Worm (Caenorhabditis elegans) whole organism, L4 larva: Measurements from ENCODE around the gene srh-223.
A peak's percentile ranks its signal among the peaks of the same experiment; 100 is the strongest.

Experiments
- F26F4.8 ChIP-seq: fragments of 200-800 bp; sonication (Bioruptor generic); conservative IDR thresholded peaks from 2 replicates; pipeline ENCODE4 v1.3.6; 2022; ENCODE audit warnings: missing genetic modification characterization, missing compliant biosample characterization
- F44E2.7 ChIP-seq: fragments of 200-800 bp; sonication (Bioruptor generic); IDR thresholded peaks from 2 replicates; pipeline ENCODE4 v2.1.2; 2022; ENCODE audit warnings: missing genetic modification characterization, missing compliant biosample characterization
- T20F7.1 ChIP-seq: fragments of 200-800 bp; sonication (Bioruptor generic); optimal IDR thresholded peaks from 2 replicates; lab custom pipeline; 2018; ENCODE audit warnings: mild to moderate bottlenecking, missing genetic modification characterization, missing compliant biosample characterization
- Y48G9A.11 ChIP-seq: fragments of 200-800 bp; sonication (Bioruptor generic); IDR thresholded peaks from 2 replicates; pipeline ENCODE4 v1.3.6; 2022; ENCODE audit warnings: missing genetic modification reagents, missing genetic modification characterization, missing compliant biosample characterization
- Y5F2A.4 ChIP-seq: fragments of 200-800 bp; sonication (Bioruptor generic); optimal IDR thresholded peaks from 2 replicates; lab custom pipeline; 2018; ENCODE audit warnings: mild to moderate bottlenecking, missing genetic modification characterization, missing compliant biosample characterization
- ZK337.2 ChIP-seq: fragments of 200-800 bp; sonication (Bioruptor generic); IDR thresholded peaks from 2 replicates; pipeline ENCODE4 v1.3.6; 2022; ENCODE audit warnings: missing genetic modification reagents, missing genetic modification characterization, missing compliant biosample characterization
- aha-1 ChIP-seq: fragments of 150-350 bp; peaks from one replicate; lab custom pipeline; 2014; ENCODE audit warnings: missing biosample characterization, missing genetic modification characterization
- ama-1 ChIP-seq: fragments of 150-350 bp; optimal IDR thresholded peaks from 2 replicates; lab custom pipeline; 2014; ENCODE audit warnings: inconsistent platforms, mixed read lengths
- arid-1 ChIP-seq: fragments of 200-800 bp; sonication (Bioruptor generic); conservative IDR thresholded peaks from 2 replicates; pipeline ENCODE4 v1.3.6; 2022; ENCODE audit warnings: missing genetic modification reagents, missing genetic modification characterization, missing compliant biosample characterization
- attf-4 ChIP-seq: sonication (generic microtip); optimal IDR thresholded peaks from 3 replicates; lab custom pipeline; 2017; ENCODE audit warnings: missing biosample characterization, missing genetic modification characterization
- ceh-20 ChIP-seq: fragments of 200-800 bp; sonication (Bioruptor generic); IDR thresholded peaks from 2 replicates; pipeline ENCODE4 v1.3.6; 2022; ENCODE audit warnings: missing genetic modification reagents, missing genetic modification characterization, missing compliant biosample characterization
- ceh-82 ChIP-seq: sonication (generic microtip); optimal IDR thresholded peaks from 2 replicates; lab custom pipeline; 2017; ENCODE audit warnings: missing biosample characterization, missing genetic modification characterization
- ctbp-1 ChIP-seq: fragments of 200-800 bp; sonication (Bioruptor generic); IDR thresholded peaks from 2 replicates; pipeline ENCODE4 v1.3.6; 2022; ENCODE audit warnings: missing genetic modification reagents, missing genetic modification characterization, missing compliant biosample characterization
- daf-16 ChIP-seq, 3 experiments: sonication (generic microtip); optimal IDR thresholded peaks; 2 replicates each; lab custom pipeline; 2016 to 2017; ENCODE audit warnings: missing genetic modification characterization in 3 of 3, missing genetic modification reagents in 3 of 3, mild to moderate bottlenecking in 2 of 3, missing compliant biosample characterization in 2 of 3, missing biosample characterization in 1 of 3, moderate library complexity in 1 of 3
- daf-19 ChIP-seq: fragments of 200-800 bp; sonication (Bioruptor generic); conservative IDR thresholded peaks from 2 replicates; pipeline ENCODE4 v1.3.6; 2022; ENCODE audit warnings: missing genetic modification characterization, missing compliant biosample characterization
- daf-8 ChIP-seq: fragments of 200-800 bp; sonication (Bioruptor generic); IDR thresholded peaks from 2 replicates; pipeline ENCODE4 v1.3.6; 2022; ENCODE audit warnings: missing genetic modification characterization, missing compliant biosample characterization
- dmd-6 ChIP-seq: fragments of 200-800 bp; sonication (Bioruptor generic); IDR thresholded peaks from 2 replicates; pipeline ENCODE4 v1.3.6; 2022; ENCODE audit warnings: missing genetic modification reagents, missing genetic modification characterization, missing compliant biosample characterization
- dmd-9 ChIP-seq: fragments of 200-800 bp; sonication (Bioruptor generic); IDR thresholded peaks from 2 replicates; pipeline ENCODE4 v1.3.6; 2022; ENCODE audit warnings: missing genetic modification reagents, missing genetic modification characterization, missing compliant biosample characterization
- dpl-1 ChIP-seq: fragments of 150-350 bp; optimal IDR thresholded peaks from 2 replicates; lab custom pipeline; 2014; ENCODE audit warnings: missing biosample characterization, missing genetic modification reagents, missing genetic modification characterization
- hlh-11 ChIP-seq: fragments of 200-800 bp; sonication (Bioruptor generic); optimal IDR thresholded peaks from 2 replicates; lab custom pipeline; 2018; ENCODE audit warnings: mild to moderate bottlenecking, missing genetic modification characterization, missing compliant biosample characterization
- hlh-30 ChIP-seq: sonication (generic microtip); optimal IDR thresholded peaks from 2 replicates; lab custom pipeline; 2017; ENCODE audit warnings: antibody characterized with exemption, mild to moderate bottlenecking, missing genetic modification characterization, missing compliant biosample characterization; ENCODE audit not compliant: insufficient read depth
- hmg-1.1 ChIP-seq: fragments of 200-800 bp; sonication (Bioruptor generic); IDR thresholded peaks from 2 replicates; pipeline ENCODE4 v1.3.6; 2022; ENCODE audit warnings: missing genetic modification reagents, missing genetic modification characterization, missing compliant biosample characterization
- lin-29 ChIP-seq: fragments of 200-800 bp; sonication (Bioruptor generic); IDR thresholded peaks from 2 replicates; pipeline ENCODE4 v1.3.6; 2022; ENCODE audit warnings: missing genetic modification reagents, missing genetic modification characterization, missing compliant biosample characterization
- lin-38 ChIP-seq: fragments of 200-800 bp; sonication (Bioruptor generic); IDR thresholded peaks from 2 replicates; pipeline ENCODE4 v1.3.6; 2022; ENCODE audit warnings: missing genetic modification reagents, missing genetic modification characterization, missing compliant biosample characterization
- lir-3 ChIP-seq: sonication (generic microtip); optimal IDR thresholded peaks from 2 replicates; lab custom pipeline; 2016; ENCODE audit warnings: mild to moderate bottlenecking, missing genetic modification characterization, missing compliant biosample characterization
- lsy-2 ChIP-seq, 2 experiments: fragments of 150-350 bp in 1 of 2; sonication (generic microtip) in 1 of 2; optimal IDR thresholded peaks; 2 replicates each; lab custom pipeline; 2014 to 2017; ENCODE audit warnings: missing biosample characterization in 2 of 2, missing genetic modification characterization in 2 of 2
- madf-5 ChIP-seq, 2 experiments: fragments of 200-800 bp; sonication (Bioruptor generic); IDR thresholded peaks; 2 replicates each; pipeline ENCODE4 v1.3.6; 2022; ENCODE audit warnings: missing compliant biosample characterization in 2 of 2, missing genetic modification characterization in 2 of 2
- mdt-29 ChIP-seq: fragments of 200-800 bp; sonication (Bioruptor generic); IDR thresholded peaks from 2 replicates; pipeline ENCODE4 v1.3.6; 2022; ENCODE audit warnings: missing genetic modification reagents, missing genetic modification characterization, missing compliant biosample characterization
- mes-2 ChIP-seq: sonication (generic microtip); optimal IDR thresholded peaks from 2 replicates; lab custom pipeline; 2016; ENCODE audit warnings: missing genotype, mild to moderate bottlenecking, missing genetic modification characterization, missing compliant biosample characterization; ENCODE audit not compliant: poor library complexity, severe bottlenecking
- nhr-11 ChIP-seq: fragments of 150-350 bp; optimal IDR thresholded peaks from 2 replicates; lab custom pipeline; 2014; ENCODE audit warnings: missing biosample characterization, missing genetic modification characterization
- nhr-111 ChIP-seq: fragments of 200-800 bp; sonication (Bioruptor generic); optimal IDR thresholded peaks from 2 replicates; lab custom pipeline; 2018; ENCODE audit warnings: mild to moderate bottlenecking, missing genetic modification characterization, missing compliant biosample characterization
- nhr-28 ChIP-seq: fragments of 150-350 bp; optimal IDR thresholded peaks from 2 replicates; lab custom pipeline; 2014; ENCODE audit warnings: missing biosample characterization, missing genetic modification characterization
- nhr-41 ChIP-seq: fragments of 200-800 bp; sonication (Bioruptor generic); IDR thresholded peaks from 2 replicates; pipeline ENCODE4 v1.3.6; 2022; ENCODE audit warnings: missing genetic modification reagents, missing genetic modification characterization, missing compliant biosample characterization
- nhr-76 ChIP-seq: fragments of 150-350 bp; optimal IDR thresholded peaks from 2 replicates; lab custom pipeline; 2014; ENCODE audit warnings: missing biosample characterization, missing genetic modification characterization
- nhr-77 ChIP-seq: fragments of 150-350 bp; optimal IDR thresholded peaks from 2 replicates; lab custom pipeline; 2014; ENCODE audit warnings: missing biosample characterization, missing genetic modification characterization
- pqm-1 ChIP-seq: sonication (generic microtip); optimal IDR thresholded peaks from 2 replicates; lab custom pipeline; 2017; ENCODE audit warnings: missing biosample characterization, missing genetic modification characterization
- rbr-2 ChIP-seq: sonication (generic microtip); optimal IDR thresholded peaks from 2 replicates; lab custom pipeline; 2016; ENCODE audit warnings: missing genotype, missing genetic modification characterization, missing compliant biosample characterization
- saeg-2 ChIP-seq: fragments of 200-800 bp; sonication (Bioruptor generic); IDR thresholded peaks from 2 replicates; pipeline ENCODE4 v1.3.6; 2022; ENCODE audit warnings: missing genetic modification reagents, missing genetic modification characterization, missing compliant biosample characterization
- set-16 ChIP-seq: fragments of 200-800 bp; sonication (Bioruptor generic); IDR thresholded peaks from 2 replicates; pipeline ENCODE4 v1.3.6; 2022; ENCODE audit warnings: missing genetic modification reagents, missing genetic modification characterization, missing compliant biosample characterization
- vab-7 ChIP-seq: fragments of 200-800 bp; sonication (Bioruptor generic); IDR thresholded peaks from 2 replicates; pipeline ENCODE4 v1.3.6; 2022; ENCODE audit warnings: missing genetic modification reagents, missing genetic modification characterization, missing compliant biosample characterization
- ztf-7 ChIP-seq: fragments of 150-350 bp; optimal IDR thresholded peaks from 2 replicates; lab custom pipeline; 2014; ENCODE audit warnings: missing biosample characterization, missing genetic modification characterization

srh-223 gene

ce11 chrIV:3965013-3965412, 16.7 kb upstream of the srh-223 start, which contains the start of gene clec-76:
Gene clec-76, plus strand, starts transcription at chrIV:3965246.
- no peak for TF ChIP-seq daf-16 (GFP tag; optimal IDR thresholded peaks at IDR 0.05; lab: Kevin White, UChicago)
- TF ChIP-seq daf-16 (tag; optimal IDR thresholded peaks at IDR 0.05; lab: Kevin White, UChicago) = peak; percentile 51
- TF ChIP-seq Y48G9A.11 (GFP tag; lab: Robert Waterston, UW) = no peak
- peak; percentile 58 for TF ChIP-seq nhr-77 (tag; lab: Kevin White, UChicago)
- no peak for TF ChIP-seq nhr-111 (GFP tag; lab: Kevin White, UChicago)
- peak; percentile 3 for TF ChIP-seq pqm-1
- peak; percentile 74 for TF ChIP-seq nhr-28 (tag; lab: Kevin White, UChicago)
- peak; percentile 36; the same call in 1 of the 2 replicates for TF ChIP-seq dmd-6 (GFP tag; lab: Robert Waterston, UW)
- TF ChIP-seq mes-2 (tag; lab: Kevin White, UChicago) = no peak
- TF ChIP-seq, all 104 proteins: peak for 5

ce11 chrIV:3973049-3973448, 8.7 kb upstream of the srh-223 start, which contains the start of gene clec-79:
Gene clec-79, plus strand, starts transcription at chrIV:3973349.
- TF ChIP-seq rbr-2 (tag; lab: Kevin White, UChicago) (no peak), set-16 (GFP tag; lab: Robert Waterston, UW) (no peak), arid-1 (GFP tag; lab: Robert Waterston, UW) (no peak), nhr-76 (tag; lab: Kevin White, UChicago) (no peak), nhr-77 (tag; lab: Kevin White, UChicago) (no peak), F26F4.8 (GFP tag; lab: Robert Waterston, UW) (no peak), lin-29 (no peak), hmg-1.1 (no peak), Y5F2A.4 (GFP tag; lab: Kevin White, UChicago) (no peak), nhr-11 (no peak), vab-7 (GFP tag; lab: Robert Waterston, UW) (no peak), dmd-9 (no peak), ama-1 (lab: Kevin White, UChicago) (no peak), ceh-20 (no peak), daf-8 (GFP tag; lab: Robert Waterston, UW) (no peak), nhr-28 (tag; lab: Kevin White, UChicago) (no peak)

- TF ChIP-seq F26F4.8 (GFP tag; lab: Robert Waterston, UW) (0 out of 2 replicates have a peak, but pooled peaks have one; percentile 51), T20F7.1 (no peak)
- TF ChIP-seq, all 104 proteins: peak for 1
These were observed 3.7 kb upstream of the srh-223 start, which contains the start of gene srh-220 for ce11 chrIV:3977965-3978523. Gene srh-220, minus strand, starts transcription at chrIV:3978015.

ce11 chrIV:3979525-3979924, 2.2 kb upstream of the srh-223 start, which contains the start of gene srh-222:
Gene srh-222, plus strand, starts transcription at chrIV:3979825.
- no peak for TF ChIP-seq lsy-2 (tag; optimal IDR thresholded peaks at IDR 0.05; lab: Kevin White, UChicago)
- TF ChIP-seq attf-4 (tag; lab: Kevin White, UChicago) = no peak

ce11 chrIV:3988132-3988531, 6.4 kb downstream of the srh-223 start:
- TF ChIP-seq aha-1 (tag; lab: Kevin White, UChicago) (peak; percentile 92), hlh-11 (no peak)

ce11 chrIV:3988638-3989152, 7.0 kb downstream of the srh-223 start, which contains the start of gene clec-78:
Gene clec-78, plus strand, starts transcription at chrIV:3989102.
- TF ChIP-seq F44E2.7 (no peak), saeg-2 (GFP tag; lab: Robert Waterston, UW) (no peak), ctbp-1 (GFP tag; lab: Robert Waterston, UW) (no peak), daf-19 (GFP tag; lab: Robert Waterston, UW) (no peak), mdt-29 (GFP tag; lab: Robert Waterston, UW) (no peak), lir-3 (tag; lab: Kevin White, UChicago) (no peak), pqm-1 (peak; percentile 99), hlh-30 (no peak), ZK337.2 (no peak), ama-1 (lab: Kevin White, UChicago) (no peak), attf-4 (tag; lab: Kevin White, UChicago) (no peak), madf-5 (GFP tag; IDR thresholded peaks at IDR 0.05; lab: Robert Waterston, UW) (no peak), lin-38 (GFP tag; lab: Robert Waterston, UW) (no peak), ztf-7 (tag; lab: Kevin White, UChicago) (no peak), ceh-82 (tag; lab: Kevin White, UChicago) (no peak), dpl-1 (no peak), nhr-41 (GFP tag; lab: Robert Waterston, UW) (peak; percentile 78)
